Worm (Caenorhabditis elegans): ENCODE data around the gene F09B9.5.

ce11 chrX:10160097-10160677, 5.6 kb downstream of the F09B9.5 start, which contains the start of gene F09B9.4:
- TF ChIP-seq T22C8.4 (GFP tag; IDR thresholded peaks at IDR 0.05) (no peak), med-1 (GFP tag; optimal IDR thresholded peaks at IDR 0.05; ENCODE audit: insufficient read depth) (no peak), flt-1 (GFP tag; IDR thresholded peaks at IDR 0.05) (no peak), ztf-23 (GFP tag; IDR thresholded peaks at IDR 0.05) (no peak)

All from whole organism, midembryonic.